Worm (Caenorhabditis elegans) whole organism, young adult: ENCODE data around the gene wht-3.

Experiments
- B0035.1 ChIP-seq: sonication (generic microtip); optimal IDR thresholded peaks from 2 replicates; lab custom pipeline; 2016; ENCODE audit warnings: missing genetic modification characterization, mild to moderate bottlenecking, missing compliant biosample characterization, missing genotype, missing genetic modification reagents
- B0261.1 ChIP-seq: sonication (generic microtip); optimal IDR thresholded peaks from 2 replicates; lab custom pipeline; 2016; ENCODE audit warnings: mild to moderate bottlenecking, missing genetic modification characterization, moderate library complexity, missing compliant biosample characterization
- C17E4.6 ChIP-seq: fragments of 200-800 bp; sonication (Bioruptor generic); IDR thresholded peaks from 2 replicates; pipeline ENCODE4 v1.3.6; 2022; ENCODE audit warnings: missing genetic modification reagents, missing genetic modification characterization, missing compliant biosample characterization
- D2030.7 ChIP-seq: fragments of 200-800 bp; sonication (Bioruptor generic); IDR thresholded peaks from 2 replicates; pipeline ENCODE4 v1.3.6; 2022; ENCODE audit warnings: missing genetic modification reagents, missing genetic modification characterization, missing compliant biosample characterization
- F23B12.7 ChIP-seq: sonication (generic microtip); optimal IDR thresholded peaks from 2 replicates; lab custom pipeline; 2017; ENCODE audit warnings: missing genetic modification characterization, mild to moderate bottlenecking, missing compliant biosample characterization, antibody characterized with exemption, moderate library complexity; ENCODE audit not compliant: insufficient read depth
- F57C9.4 ChIP-seq: sonication (generic microtip); optimal IDR thresholded peaks from 2 replicates; lab custom pipeline; 2017; ENCODE audit warnings: mild to moderate bottlenecking, missing genetic modification characterization, missing compliant biosample characterization
- T07F8.4 ChIP-seq: sonication (generic microtip); optimal IDR thresholded peaks from 2 replicates; lab custom pipeline; 2016; ENCODE audit warnings: mild to moderate bottlenecking, missing genetic modification characterization, moderate library complexity, missing compliant biosample characterization
- Y53F4B.3 ChIP-seq: fragments of 200-800 bp; sonication (Bioruptor generic); IDR thresholded peaks from 2 replicates; pipeline ENCODE4 v1.3.6; 2022; ENCODE audit warnings: missing genetic modification reagents, missing genetic modification characterization, missing compliant biosample characterization
- Y56A3A.18 ChIP-seq: fragments of 200-800 bp; sonication (Bioruptor generic); IDR thresholded peaks from 2 replicates; pipeline ENCODE4 v1.3.6; 2022; ENCODE audit warnings: missing genetic modification reagents, missing genetic modification characterization, missing compliant biosample characterization
- Y67H2A.10 ChIP-seq: fragments of 200-800 bp; sonication (Bioruptor generic); conservative IDR thresholded peaks from 2 replicates; pipeline ENCODE4 v1.3.6; 2022; ENCODE audit warnings: missing genetic modification reagents, missing genetic modification characterization, missing compliant biosample characterization
- Y95B8A.8 ChIP-seq: fragments of 200-800 bp; sonication (Bioruptor generic); IDR thresholded peaks from 2 replicates; pipeline ENCODE4 v1.3.6; 2022; ENCODE audit warnings: missing genetic modification reagents, missing genetic modification characterization, missing compliant biosample characterization
- ZK185.1 ChIP-seq: sonication (generic microtip); optimal IDR thresholded peaks from 2 replicates; lab custom pipeline; 2016; ENCODE audit warnings: mild to moderate bottlenecking, missing genetic modification characterization, missing compliant biosample characterization; ENCODE audit not compliant: poor library complexity, severe bottlenecking
- akir-1 ChIP-seq: fragments of 200-800 bp; sonication (Bioruptor generic); optimal IDR thresholded peaks from 2 replicates; lab custom pipeline; 2018; ENCODE audit warnings: mild to moderate bottlenecking, missing genetic modification characterization, moderate library complexity, missing compliant biosample characterization
- athp-1 ChIP-seq: sonication (generic microtip); optimal IDR thresholded peaks from 2 replicates; lab custom pipeline; 2017; ENCODE audit warnings: mild to moderate bottlenecking, missing genetic modification characterization, missing compliant biosample characterization
- bed-2 ChIP-seq: fragments of 200-800 bp; sonication (Bioruptor generic); IDR thresholded peaks from 2 replicates; pipeline ENCODE4 v1.3.6; 2022; ENCODE audit warnings: missing genetic modification reagents, missing genetic modification characterization, missing compliant biosample characterization
- ceh-27 ChIP-seq: fragments of 200-800 bp; sonication (Bioruptor generic); optimal IDR thresholded peaks from 2 replicates; lab custom pipeline; 2018; ENCODE audit warnings: mild to moderate bottlenecking, missing genetic modification characterization, moderate library complexity, missing compliant biosample characterization
- ceh-58 ChIP-seq: fragments of 200-800 bp; sonication (Bioruptor generic); IDR thresholded peaks from 2 replicates; pipeline ENCODE4 v1.3.6; 2022; ENCODE audit warnings: missing genetic modification characterization, missing compliant biosample characterization
- ceh-91 ChIP-seq: fragments of 200-800 bp; sonication (Bioruptor generic); IDR thresholded peaks from 2 replicates; pipeline ENCODE4 v1.3.6; 2022; ENCODE audit warnings: missing genetic modification reagents, missing genetic modification characterization, missing compliant biosample characterization
- chd-7 ChIP-seq: sonication (generic microtip); optimal IDR thresholded peaks from 2 replicates; lab custom pipeline; 2016; ENCODE audit warnings: mild to moderate bottlenecking, missing genetic modification characterization, moderate library complexity, missing compliant biosample characterization
- dox-1 ChIP-seq: fragments of 200-800 bp; sonication (Bioruptor generic); IDR thresholded peaks from 2 replicates; pipeline ENCODE4 v1.3.6; 2022; ENCODE audit warnings: missing genetic modification reagents, missing genetic modification characterization, missing compliant biosample characterization
- dpff-1 ChIP-seq: sonication (generic microtip); optimal IDR thresholded peaks from 2 replicates; lab custom pipeline; 2017; ENCODE audit warnings: mild to moderate bottlenecking, missing genetic modification characterization, missing compliant biosample characterization
- dpl-1 ChIP-seq: fragments of 150-350 bp; optimal IDR thresholded peaks from 2 replicates; lab custom pipeline; 2014; ENCODE audit warnings: missing biosample characterization, missing genetic modification reagents, missing genetic modification characterization
- egl-44 ChIP-seq: fragments of 200-800 bp; sonication (Bioruptor generic); IDR thresholded peaks from 2 replicates; pipeline ENCODE4 v1.3.6; 2022; ENCODE audit warnings: missing genetic modification reagents, missing genetic modification characterization, missing compliant biosample characterization
- ekl-4 ChIP-seq: fragments of 200-800 bp; sonication (Bioruptor generic); IDR thresholded peaks from 2 replicates; pipeline ENCODE4 v1.3.6; 2022; ENCODE audit warnings: missing genetic modification reagents, missing genetic modification characterization, missing compliant biosample characterization
- gei-17 ChIP-seq: fragments of 200-800 bp; sonication (Bioruptor generic); optimal IDR thresholded peaks from 2 replicates; lab custom pipeline; 2018; ENCODE audit warnings: mild to moderate bottlenecking, missing genetic modification characterization, missing compliant biosample characterization
- hmg-1.2 ChIP-seq: fragments of 200-800 bp; sonication (Bioruptor generic); IDR thresholded peaks from 2 replicates; pipeline ENCODE4 v1.3.6; 2022; ENCODE audit warnings: missing genetic modification reagents, missing genetic modification characterization, missing compliant biosample characterization
- hmg-20 ChIP-seq: fragments of 200-800 bp; sonication (Bioruptor generic); IDR thresholded peaks from 2 replicates; pipeline ENCODE4 v1.3.6; 2022; ENCODE audit warnings: missing genetic modification reagents, missing genetic modification characterization, missing compliant biosample characterization
- lin-26 ChIP-seq: fragments of 200-800 bp; sonication (Bioruptor generic); IDR thresholded peaks from 2 replicates; pipeline ENCODE4 v1.3.6; 2022; ENCODE audit warnings: missing genetic modification reagents, missing genetic modification characterization, missing compliant biosample characterization
- lir-1 ChIP-seq: fragments of 200-800 bp; sonication (Bioruptor generic); conservative IDR thresholded peaks from 2 replicates; pipeline ENCODE4 v1.3.6; 2022; ENCODE audit warnings: missing genetic modification reagents, missing genetic modification characterization, missing compliant biosample characterization
- lsl-1 ChIP-seq: fragments of 200-800 bp; sonication (Bioruptor generic); optimal IDR thresholded peaks from 2 replicates; lab custom pipeline; 2018; ENCODE audit warnings: mild to moderate bottlenecking, missing genetic modification characterization, moderate library complexity, missing compliant biosample characterization
- lsy-27 ChIP-seq: sonication (generic microtip); optimal IDR thresholded peaks from 2 replicates; lab custom pipeline; 2017; ENCODE audit warnings: missing genetic modification characterization, mild to moderate bottlenecking, missing compliant biosample characterization, antibody characterized with exemption, missing genotype, borderline replicate concordance; ENCODE audit not compliant: insufficient read depth
- mxl-1 ChIP-seq: sonication (generic microtip); optimal IDR thresholded peaks from 2 replicates; lab custom pipeline; 2016; ENCODE audit warnings: missing genetic modification characterization, missing compliant biosample characterization
- nfya-1 ChIP-seq: sonication (generic microtip); optimal IDR thresholded peaks from 2 replicates; lab custom pipeline; 2017; ENCODE audit warnings: antibody characterized with exemption, missing compliant biosample characterization, missing genetic modification characterization, borderline replicate concordance; ENCODE audit not compliant: insufficient read depth
- nhr-80 ChIP-seq: sonication (generic microtip); optimal IDR thresholded peaks from 2 replicates; lab custom pipeline; 2016; ENCODE audit warnings: missing genetic modification characterization, missing compliant biosample characterization
- pbrm-1 ChIP-seq: fragments of 200-800 bp; sonication (Bioruptor generic); IDR thresholded peaks from 2 replicates; pipeline ENCODE4 v1.3.6; 2022; ENCODE audit warnings: missing genetic modification reagents, missing genetic modification characterization, missing compliant biosample characterization
- sea-2 ChIP-seq: fragments of 200-800 bp; sonication (Bioruptor generic); IDR thresholded peaks from 2 replicates; pipeline ENCODE4 v1.3.6; 2022; ENCODE audit warnings: missing genetic modification characterization, missing compliant biosample characterization
- snpc-1.1 ChIP-seq: sonication (generic microtip); optimal IDR thresholded peaks from 2 replicates; lab custom pipeline; 2017; ENCODE audit warnings: missing genetic modification characterization, mild to moderate bottlenecking, missing compliant biosample characterization, antibody characterized with exemption, moderate library complexity, missing genotype, missing genetic modification reagents; ENCODE audit not compliant: insufficient read depth
- snpc-3.4 ChIP-seq: sonication (generic microtip); optimal IDR thresholded peaks from 2 replicates; lab custom pipeline; 2017; ENCODE audit warnings: missing genetic modification characterization, mild to moderate bottlenecking, missing compliant biosample characterization, antibody characterized with exemption, moderate library complexity, missing genotype, missing genetic modification reagents
- tbx-9 ChIP-seq: sonication (generic microtip); optimal IDR thresholded peaks from 2 replicates; lab custom pipeline; 2016; ENCODE audit warnings: borderline replicate concordance, missing genetic modification characterization, inconsistent platforms, missing compliant biosample characterization
- zim-3 ChIP-seq: sonication (generic microtip); optimal IDR thresholded peaks from 2 replicates; lab custom pipeline; 2017; ENCODE audit warnings: mild to moderate bottlenecking, missing genetic modification characterization, moderate library complexity, missing compliant biosample characterization
- ztf-6 ChIP-seq: fragments of 200-800 bp; sonication (Bioruptor generic); IDR thresholded peaks from 2 replicates; pipeline ENCODE4 v1.3.6; 2022; ENCODE audit warnings: missing genetic modification reagents, missing genetic modification characterization, missing compliant biosample characterization

Gene wht-3

DNA sequence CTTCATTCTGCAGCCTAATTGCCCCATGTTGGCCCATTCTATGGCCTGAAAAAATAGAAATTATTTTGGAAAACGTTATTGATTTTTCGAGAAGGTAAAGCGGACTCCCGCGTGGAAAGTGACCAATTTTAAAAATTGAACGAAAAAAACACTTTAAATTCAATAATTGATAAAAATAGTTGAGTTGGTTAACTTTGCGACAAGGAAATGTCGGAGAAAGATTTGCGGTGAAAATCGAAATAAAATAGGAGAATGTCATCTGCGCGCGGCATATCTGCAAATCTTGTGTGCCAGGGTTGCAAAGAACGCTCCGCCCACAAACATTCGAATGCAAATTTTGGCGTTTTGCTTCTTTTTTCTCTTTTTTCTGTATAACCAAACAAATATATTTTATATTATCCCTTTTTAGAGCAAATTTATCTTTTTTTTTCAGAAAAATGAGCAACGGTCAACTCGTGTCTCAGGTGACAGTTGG, 19.5 kb upstream of the wht-3 start, which contains the start of the genes rnf-121 and C16C10.4 (continued):
- TF ChIP-seq mxl-1 (tag; lab: Kevin White, UChicago) (no peak), bed-2 (GFP tag; lab: Robert Waterston, UW) (no peak), ZK185.1 (tag; lab: Kevin White, UChicago) (peak; percentile 86), ztf-6 (GFP tag; lab: Robert Waterston, UW) (no peak), F23B12.7 (tag; lab: Kevin White, UChicago) (peak; percentile 67), snpc-3.4 (peak; percentile 83), gei-17 (GFP tag; lab: Kevin White, UChicago) (no peak), chd-7 (tag; lab: Kevin White, UChicago) (no peak), tbx-9 (no peak), D2030.7 (GFP tag; lab: Robert Waterston, UW) (peak; percentile 61; the same call in 1 of the 2 replicates), B0261.1 (tag; lab: Kevin White, UChicago) (no peak), Y56A3A.18 (GFP tag; lab: Robert Waterston, UW) (no peak), pbrm-1 (GFP tag; lab: Robert Waterston, UW) (peak; percentile 31; the same call in 1 of the 2 replicates), dpff-1 (no peak), C17E4.6 (no peak), Y67H2A.10 (GFP tag; lab: Robert Waterston, UW) (no peak), lin-26 (GFP tag; lab: Robert Waterston, UW) (peak; percentile 49; the same call in 1 of the 2 replicates), athp-1 (tag; lab: Kevin White, UChicago) (peak; percentile 40), T07F8.4 (tag; lab: Kevin White, UChicago) (peak; percentile 15), lir-1 (no peak), ekl-4 (GFP tag; lab: Robert Waterston, UW) (peak; percentile 60; the same call in 1 of the 2 replicates), ceh-27 (GFP tag; lab: Kevin White, UChicago) (no peak), zim-3 (tag; lab: Kevin White, UChicago) (no peak), sea-2 (GFP tag; lab: Robert Waterston, UW) (no peak), dox-1 (peak; percentile 68; the same call in 1 of the 2 replicates), dpl-1 (GFP tag; lab: Kevin White, UChicago) (no peak), F57C9.4 (tag; lab: Kevin White, UChicago) (no peak), nfya-1 (tag; lab: Kevin White, UChicago) (no peak), ceh-58 (GFP tag; lab: Robert Waterston, UW) (no peak), Y95B8A.8 (GFP tag; lab: Robert Waterston, UW) (no peak), egl-44 (GFP tag; lab: Robert Waterston, UW) (no peak), lsy-27 (tag; lab: Kevin White, UChicago) (no peak), snpc-1.1 (peak; percentile 31), ceh-91 (no peak), lsl-1 (GFP tag; lab: Kevin White, UChicago) (peak; percentile 47), hmg-1.2 (peak; percentile 38; the same call in 1 of the 2 replicates), nhr-80 (tag; lab: Kevin White, UChicago) (peak; percentile 1), akir-1 (no peak), hmg-20 (GFP tag; lab: Robert Waterston, UW) (no peak), Y53F4B.3 (GFP tag; lab: Robert Waterston, UW) (no peak), B0035.1 (tag; lab: Kevin White, UChicago) (no peak)
- TF ChIP-seq, all 124 proteins: peak for 49
